Worm (Caenorhabditis elegans): ENCODE results near the gene rol-8.

DNA sequence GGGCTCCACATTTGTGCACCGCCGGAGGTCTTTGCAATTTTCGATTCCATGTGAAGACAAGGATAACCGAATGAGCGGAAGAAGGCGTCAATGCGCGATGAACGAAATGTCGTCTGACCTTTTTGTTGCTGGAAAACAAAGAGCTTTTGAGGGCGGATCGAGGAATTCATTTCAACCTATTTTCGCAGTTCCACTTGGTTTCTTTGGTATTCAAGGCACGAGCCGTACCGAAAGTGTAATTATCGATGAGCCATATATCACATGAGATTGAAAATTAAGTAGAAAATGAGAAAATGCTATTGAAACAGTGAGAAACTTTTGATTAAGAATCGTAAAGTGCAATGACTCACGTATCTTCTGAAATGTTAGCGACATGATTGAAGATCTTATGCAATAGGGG is 24.7 kb upstream of the rol-8 start, which contains the start of gene glb-9:
- TF ChIP-seq tra-4 (tag; optimal IDR thresholded peaks at IDR 0.05) (no peak), scrt-1 (GFP tag; IDR thresholded peaks at IDR 0.05) (no peak), ceh-13 (GFP tag; optimal IDR thresholded peaks at IDR 0.05) (no peak), hnd-1 (tag; optimal IDR thresholded peaks at IDR 0.05) (no peak), ama-1 (optimal IDR thresholded peaks at IDR 0.05) (no peak), tbx-37 (GFP tag; conservative IDR thresholded peaks at IDR 0.05) (no peak), ceh-36 (tag; optimal IDR thresholded peaks at IDR 0.05) (no peak), flt-1 (GFP tag; IDR thresholded peaks at IDR 0.05) (no peak), F13C5.2 (tag; optimal IDR thresholded peaks at IDR 0.05) (no peak), hmbx-1 (tag; optimal IDR thresholded peaks at IDR 0.05) (no peak), pes-1 (GFP tag; IDR thresholded peaks at IDR 0.05) (no peak)
